Worm (Caenorhabditis elegans) whole organism, L4 larva: ENCODE results near the gene prx-10.

Experiments used
- F49E8.2 ChIP-seq: sonication (generic microtip); optimal IDR thresholded peaks from 2 replicates; lab custom pipeline; 2016; ENCODE audit warnings: missing compliant biosample characterization, mild to moderate bottlenecking, missing genetic modification characterization, borderline replicate concordance
- aly-2 ChIP-seq: sonication (generic microtip); optimal IDR thresholded peaks from 2 replicates; lab custom pipeline; 2018; ENCODE audit warnings: missing biosample characterization, missing genetic modification characterization
- nhr-48 ChIP-seq: sonication (generic microtip); optimal IDR thresholded peaks from 2 replicates; lab custom pipeline; 2016; ENCODE audit warnings: mild to moderate bottlenecking, missing genetic modification characterization, missing compliant biosample characterization
- tag-97 ChIP-seq: fragments of 200-800 bp; sonication (Bioruptor generic); IDR thresholded peaks from 2 replicates; pipeline ENCODE4 v1.3.6; 2022; ENCODE audit warnings: missing genetic modification characterization, missing compliant biosample characterization

DNA sequence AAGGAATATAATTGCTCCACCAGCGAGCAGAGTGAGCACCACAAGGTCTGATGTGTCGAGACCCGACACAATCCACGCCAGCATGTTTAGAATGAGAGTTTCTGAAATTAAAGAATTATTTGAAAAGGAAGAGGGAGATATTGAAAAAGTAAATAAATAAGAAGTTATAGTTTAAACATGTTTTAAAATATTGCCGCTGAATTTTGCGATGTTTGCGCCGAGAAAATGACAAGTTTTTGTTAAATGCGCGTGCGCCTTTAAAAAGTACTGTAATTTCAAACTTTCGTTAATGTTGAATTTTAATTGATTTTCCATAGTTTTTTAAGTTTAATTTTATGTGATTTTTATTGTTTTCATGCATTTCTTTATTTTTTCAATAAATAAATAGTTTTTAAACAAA lies 36.6 kb upstream of the prx-10 start, which contains the start of gene emb-8:
- TF ChIP-seq F49E8.2: no peak
- no peak for TF ChIP-seq tag-97 (GFP tag; lab: Robert Waterston, UW)
- no peak for TF ChIP-seq nhr-48 (tag; lab: Kevin White, UChicago)
- no peak for TF ChIP-seq aly-2 (tag; lab: Kevin White, UChicago)
